Fruit fly (Drosophila melanogaster) whole organism, embryonic: ENCODE data around the gene heix.

Experiments used
- ATbp ChIP-seq: fragments of 200-800 bp; sonication (Bioruptor generic); optimal IDR thresholded peaks from 2 replicates; lab custom pipeline; 2017; ENCODE audit warnings: missing biosample characterization, mild to moderate bottlenecking, missing genetic modification characterization, missing genetic modification reagents
- CG1024 ChIP-seq: fragments of 200-800 bp; sonication (Bioruptor generic); IDR thresholded peaks from 2 replicates; pipeline ENCODE4 v1.3.6; 2022; ENCODE audit warnings: missing biosample characterization, missing genetic modification characterization
- CG10267 ChIP-seq: fragments of 200-800 bp; sonication (Bioruptor generic); optimal IDR thresholded peaks from 2 replicates; lab custom pipeline; 2018; ENCODE audit warnings: missing biosample characterization, mild to moderate bottlenecking, missing genetic modification characterization, moderate library complexity
- CG10274 ChIP-seq: fragments of 200-800 bp; sonication (Bioruptor generic); optimal IDR thresholded peaks from 3 replicates; lab custom pipeline; 2017; ENCODE audit warnings: missing biosample characterization, mild to moderate bottlenecking, missing genetic modification characterization
- CG10431 ChIP-seq: fragments of 200-800 bp; sonication (Bioruptor generic); optimal IDR thresholded peaks from 3 replicates; lab custom pipeline; 2018; ENCODE audit warnings: missing biosample characterization, mild to moderate bottlenecking, missing genetic modification characterization
- CG10462 ChIP-seq: fragments of 200-800 bp; sonication (Bioruptor generic); optimal IDR thresholded peaks from 2 replicates; lab custom pipeline; 2016; ENCODE audit warnings: missing biosample characterization, missing genetic modification characterization
- CG11560 ChIP-seq: fragments of 200-800 bp; sonication (Bioruptor generic); IDR thresholded peaks from 3 replicates; pipeline ENCODE4 v1.3.6; 2022; ENCODE audit warnings: missing biosample characterization, missing genetic modification characterization
- CG12236 ChIP-seq: fragments of 200-800 bp; sonication (Bioruptor generic); optimal IDR thresholded peaks from 2 replicates; lab custom pipeline; 2016; ENCODE audit warnings: missing biosample characterization, missing genetic modification characterization
- CG1233 ChIP-seq: fragments of 200-800 bp; sonication (Bioruptor generic); optimal IDR thresholded peaks from 4 replicates; lab custom pipeline; 2018; ENCODE audit warnings: missing biosample characterization, mild to moderate bottlenecking, missing genetic modification characterization
- CG12942 ChIP-seq: fragments of 200-800 bp; sonication (Bioruptor generic); optimal IDR thresholded peaks from 3 replicates; lab custom pipeline; 2016; ENCODE audit warnings: missing biosample characterization, missing genetic modification characterization
- CG18476 ChIP-seq: fragments of 200-800 bp; sonication (Bioruptor generic); optimal IDR thresholded peaks from 2 replicates; lab custom pipeline; 2016; ENCODE audit warnings: missing biosample characterization, mild to moderate bottlenecking, missing genetic modification characterization
- CG2712 ChIP-seq: fragments of 200-800 bp; optimal IDR thresholded peaks from 3 replicates; lab custom pipeline; 2019; ENCODE audit warnings: missing biosample characterization, mild to moderate bottlenecking, missing genetic modification characterization, moderate library complexity
- CG34224 ChIP-seq: fragments of 200-800 bp; sonication (Bioruptor generic); IDR thresholded peaks from 3 replicates; pipeline ENCODE4 v1.3.6; 2022; ENCODE audit warnings: missing biosample characterization, missing genetic modification characterization; ENCODE audit not compliant: partially characterized antibody
- CG34422 ChIP-seq: fragments of 200-800 bp; sonication (Bioruptor generic); IDR thresholded peaks from 3 replicates; pipeline ENCODE4 v1.3.6; 2022; ENCODE audit warnings: missing biosample characterization, missing genetic modification characterization
- CG4360 ChIP-seq: fragments of 200-800 bp; sonication (Bioruptor generic); IDR thresholded peaks from 2 replicates; pipeline ENCODE4 v1.3.6; 2022; ENCODE audit warnings: missing biosample characterization, missing genetic modification characterization
- CG7556 ChIP-seq: fragments of 200-800 bp; sonication (Bioruptor generic); optimal IDR thresholded peaks from 2 replicates; lab custom pipeline; 2017; ENCODE audit warnings: missing biosample characterization, mild to moderate bottlenecking, missing genetic modification characterization
- CG7839 ChIP-seq: fragments of 200-800 bp; sonication (Bioruptor generic); optimal IDR thresholded peaks from 3 replicates; lab custom pipeline; 2018; ENCODE audit warnings: missing biosample characterization, mild to moderate bottlenecking, missing genetic modification characterization, moderate library complexity
- CG8765 ChIP-seq: fragments of 200-800 bp; sonication (Bioruptor generic); IDR thresholded peaks from 2 replicates; pipeline ENCODE4 v1.3.6; 2022; ENCODE audit warnings: missing biosample characterization, missing genetic modification characterization
- CG9932 ChIP-seq: fragments of 200-800 bp; sonication (Bioruptor generic); IDR thresholded peaks from 2 replicates; pipeline ENCODE4 v1.3.6; 2022; ENCODE audit warnings: missing biosample characterization, missing genetic modification characterization
- Doc2 ChIP-seq: fragments of 200-800 bp; sonication (Bioruptor generic); IDR thresholded peaks from 2 replicates; pipeline ENCODE4 v1.3.6; 2022; ENCODE audit warnings: missing biosample characterization, missing genetic modification characterization
- H2.0 ChIP-seq: fragments of 200-800 bp; sonication (Bioruptor generic); IDR thresholded peaks from 2 replicates; pipeline ENCODE4 v1.3.6; 2022; ENCODE audit warnings: missing biosample characterization, missing genetic modification characterization
- HLH3B ChIP-seq: fragments of 200-800 bp; sonication (Bioruptor generic); IDR thresholded peaks from 2 replicates; pipeline ENCODE4 v1.3.6; 2022; ENCODE audit warnings: missing biosample characterization, missing genetic modification characterization
- MBD-R2 ChIP-seq: fragments of 200-800 bp; sonication (Bioruptor generic); IDR thresholded peaks from 2 replicates; pipeline ENCODE4 v1.3.6; 2022; ENCODE audit warnings: missing biosample characterization, missing genetic modification characterization
- Max ChIP-seq: fragments of 200-800 bp; sonication (Bioruptor generic); optimal IDR thresholded peaks from 2 replicates; lab custom pipeline; 2016; ENCODE audit warnings: missing biosample characterization, mild to moderate bottlenecking, missing genetic modification characterization
- NC2β ChIP-seq: fragments of 200-800 bp; sonication (Bioruptor generic); optimal IDR thresholded peaks from 2 replicates; lab custom pipeline; 2016; ENCODE audit warnings: missing biosample characterization, missing genetic modification characterization
- NFAT ChIP-seq: fragments of 200-800 bp; sonication (Bioruptor generic); IDR thresholded peaks from 2 replicates; pipeline ENCODE4 v1.3.6; 2022; ENCODE audit warnings: missing biosample characterization, missing genetic modification characterization
- Nf-YA ChIP-seq: fragments of 200-800 bp; sonication (Bioruptor generic); IDR thresholded peaks from 2 replicates; pipeline ENCODE4 v1.3.6; 2022; ENCODE audit warnings: missing biosample characterization, missing genetic modification characterization
- Side ChIP-seq: fragments of 200-800 bp; sonication (Bioruptor generic); optimal IDR thresholded peaks from 2 replicates; lab custom pipeline; 2016; ENCODE audit warnings: missing biosample characterization, missing genetic modification characterization
- Sox102F ChIP-seq: fragments of 200-800 bp; sonication (Bioruptor generic); optimal IDR thresholded peaks from 2 replicates; lab custom pipeline; 2018; ENCODE audit warnings: missing biosample characterization, mild to moderate bottlenecking, missing genetic modification characterization, moderate library complexity
- ato ChIP-seq: fragments of 200-800 bp; sonication (Bioruptor generic); IDR thresholded peaks from 2 replicates; pipeline ENCODE4 v1.3.6; 2022; ENCODE audit warnings: missing biosample characterization, missing genetic modification characterization; ENCODE audit not compliant: partially characterized antibody
- btn ChIP-seq: fragments of 200-800 bp; sonication (Bioruptor generic); optimal IDR thresholded peaks from 2 replicates; lab custom pipeline; 2016; ENCODE audit warnings: missing biosample characterization, missing genetic modification characterization
- cas ChIP-seq: fragments of 200-800 bp; sonication (Bioruptor generic); IDR thresholded peaks from 2 replicates; pipeline ENCODE4 v1.3.6; 2022; ENCODE audit warnings: missing biosample characterization, missing genetic modification characterization
- chinmo ChIP-seq: fragments of 200-800 bp; sonication (Bioruptor generic); IDR thresholded peaks from 4 replicates; pipeline ENCODE4 v1.3.6; 2022; ENCODE audit warnings: missing biosample characterization, missing genetic modification characterization; ENCODE audit not compliant: partially characterized antibody
- crc ChIP-seq: fragments of 200-800 bp; sonication (Bioruptor generic); optimal IDR thresholded peaks from 2 replicates; lab custom pipeline; 2016; ENCODE audit warnings: missing biosample characterization, missing genetic modification characterization
- croc ChIP-seq: fragments of 200-800 bp; sonication (Bioruptor generic); conservative IDR thresholded peaks from 3 replicates; pipeline ENCODE4 v1.3.6; 2022; ENCODE audit warnings: missing biosample characterization, missing genetic modification characterization
- crol ChIP-seq: fragments of 200-800 bp; sonication (Bioruptor generic); IDR thresholded peaks from 2 replicates; pipeline ENCODE4 v1.3.6; 2022; ENCODE audit warnings: missing biosample characterization, missing genetic modification characterization
- da ChIP-seq: fragments of 200-800 bp; sonication (Bioruptor generic); optimal IDR thresholded peaks from 2 replicates; lab custom pipeline; 2016; ENCODE audit warnings: missing biosample characterization, missing genetic modification characterization
- fd102C ChIP-seq: fragments of 200-800 bp; sonication (Bioruptor generic); optimal IDR thresholded peaks from 2 replicates; lab custom pipeline; 2018; ENCODE audit warnings: missing biosample characterization, mild to moderate bottlenecking, missing genetic modification characterization, moderate library complexity
- gt ChIP-seq: fragments of 200-800 bp; sonication (Bioruptor generic); IDR thresholded peaks from 2 replicates; pipeline ENCODE4 v1.3.6; 2022; ENCODE audit warnings: missing biosample characterization, missing genetic modification characterization
- her ChIP-seq: fragments of 200-800 bp; sonication (Bioruptor generic); optimal IDR thresholded peaks from 2 replicates; lab custom pipeline; 2016; ENCODE audit warnings: missing biosample characterization, missing genetic modification characterization
- ind ChIP-seq: fragments of 200-800 bp; sonication (Bioruptor generic); optimal IDR thresholded peaks from 3 replicates; lab custom pipeline; 2016; ENCODE audit warnings: missing biosample characterization, missing genetic modification characterization
- insv ChIP-seq, 2 experiments: fragments of 200-800 bp; sonication (Bioruptor generic); optimal IDR thresholded peaks; 3 replicates each; lab custom pipeline; 2016 to 2018; ENCODE audit warnings: missing biosample characterization in 2 of 2, missing genetic modification characterization in 2 of 2
- lov ChIP-seq, 2 experiments: fragments of 200-800 bp in 1 of 2; fragments of >200 bp in 1 of 2; sonication (Bioruptor generic) in 1 of 2; IDR thresholded peaks in 1 of 2; optimal IDR thresholded peaks in 1 of 2; 2 replicates in 1 of 2; 3 replicates in 1 of 2; pipeline versions ENCODE4 v1.3.6 to Lab custom; 2017 to 2022; ENCODE audit warnings: missing biosample characterization in 1 of 2, missing genetic modification characterization in 1 of 2
- mld ChIP-seq: fragments of 200-800 bp; sonication (Bioruptor generic); IDR thresholded peaks from 3 replicates; pipeline ENCODE4 v1.3.6; 2022; ENCODE audit warnings: missing biosample characterization, missing genetic modification characterization; ENCODE audit not compliant: partially characterized antibody
- oc ChIP-seq: fragments of 200-800 bp; sonication (Bioruptor generic); optimal IDR thresholded peaks from 2 replicates; lab custom pipeline; 2018; ENCODE audit warnings: missing biosample characterization, mild to moderate bottlenecking, missing genetic modification characterization, moderate library complexity
- peb ChIP-seq: fragments of 200-800 bp; sonication (Bioruptor generic); IDR thresholded peaks from 2 replicates; pipeline ENCODE4 v1.3.6; 2022; ENCODE audit warnings: missing biosample characterization, missing genetic modification characterization
- schlank ChIP-seq: fragments of 200-800 bp; sonication (Bioruptor generic); optimal IDR thresholded peaks from 2 replicates; lab custom pipeline; 2018; ENCODE audit warnings: missing biosample characterization, mild to moderate bottlenecking, missing genetic modification characterization
- shn ChIP-seq: fragments of 200-800 bp; sonication (Bioruptor generic); optimal IDR thresholded peaks from 3 replicates; lab custom pipeline; 2016; ENCODE audit warnings: missing biosample characterization, missing genetic modification characterization
- sna ChIP-seq: fragments of 200-800 bp; sonication (Bioruptor generic); IDR thresholded peaks from 2 replicates; pipeline ENCODE4 v1.3.6; 2022; ENCODE audit warnings: missing biosample characterization, missing genetic modification characterization; ENCODE audit not compliant: partially characterized antibody
- sug ChIP-seq: fragments of 200-800 bp; optimal IDR thresholded peaks from 2 replicates; lab custom pipeline; 2019; ENCODE audit warnings: missing biosample characterization, mild to moderate bottlenecking, missing genetic modification characterization, moderate library complexity
- vnd ChIP-seq: fragments of 200-800 bp; sonication (Bioruptor generic); IDR thresholded peaks from 3 replicates; pipeline ENCODE4 v1.3.6; 2022; ENCODE audit warnings: missing biosample characterization, missing genetic modification characterization; ENCODE audit not compliant: partially characterized antibody

Gene heix

dm6 chr2L:16281419-16282076, 18.1 kb downstream of the heix start (continued):
- no peak for TF ChIP-seq Nf-YA (GFP tag; lab: Robert Waterston, UW)
- TF ChIP-seq CG34224: no peak
- TF ChIP-seq ato (GFP tag; lab: Robert Waterston, UW): no peak
- no peak for TF ChIP-seq her (GFP tag; lab: Kevin White, UChicago)
- no peak for TF ChIP-seq insv (GFP tag; optimal IDR thresholded peaks at IDR 0.05; lab: Kevin White, UChicago)
- TF ChIP-seq chinmo (GFP tag; lab: Robert Waterston, UW): no peak
- TF ChIP-seq shn (GFP tag; lab: Kevin White, UChicago): no peak
- TF ChIP-seq sug (tag; lab: Kevin White, UChicago): no peak
- peak; percentile 8 for TF ChIP-seq CG10267 (tag; lab: Kevin White, UChicago)
- TF ChIP-seq ATbp: no peak
- TF ChIP-seq CG7839 (tag; lab: Kevin White, UChicago): peak; percentile 14
- TF ChIP-seq CG34422: no peak
- no peak for TF ChIP-seq ind
- TF ChIP-seq CG10431 (GFP tag; lab: Kevin White, UChicago): no peak
- TF ChIP-seq CG10462 (GFP tag; lab: Kevin White, UChicago): no peak
- TF ChIP-seq vnd (GFP tag; lab: Robert Waterston, UW): no peak
- TF ChIP-seq CG11560: no peak
- TF ChIP-seq CG2712 (tag; lab: Kevin White, UChicago): peak; percentile 29
- TF ChIP-seq HLH3B (GFP tag; lab: Robert Waterston, UW): no peak
- TF ChIP-seq CG18476 (GFP tag; lab: Kevin White, UChicago): no peak
- TF ChIP-seq schlank: no peak
- TF ChIP-seq oc: no peak
- TF ChIP-seq gt (GFP tag; lab: Robert Waterston, UW): no peak
- no peak for TF ChIP-seq cas (GFP tag; lab: Robert Waterston, UW)
- TF ChIP-seq Doc2 (GFP tag; lab: Robert Waterston, UW): no peak
- TF ChIP-seq Side (GFP tag; lab: Kevin White, UChicago): no peak
- no peak for TF ChIP-seq NC2β (GFP tag; lab: Kevin White, UChicago)
- TF ChIP-seq crc: no peak
- TF ChIP-seq da (GFP tag; lab: Kevin White, UChicago): no peak
- no peak for TF ChIP-seq fd102C (GFP tag; lab: Kevin White, UChicago)
- no peak for TF ChIP-seq btn
- no peak for TF ChIP-seq lov (optimal IDR thresholded peaks at IDR 0.05; lab: Kevin White, UChicago)
- TF ChIP-seq lov (GFP tag; IDR thresholded peaks at IDR 0.05; lab: Robert Waterston, UW): no peak
- no peak for TF ChIP-seq croc
- TF ChIP-seq CG7556 (GFP tag; lab: Kevin White, UChicago): peak; percentile 13
- no peak for TF ChIP-seq Sox102F
- no peak for TF ChIP-seq MBD-R2 (GFP tag; lab: Robert Waterston, UW)
- no peak for TF ChIP-seq CG1233
- TF ChIP-seq CG4360 (GFP tag; lab: Robert Waterston, UW): peak; percentile 65
- no peak for TF ChIP-seq CG12942 (GFP tag; lab: Kevin White, UChicago)
- TF ChIP-seq CG12236: no peak
- peak; percentile 83 for TF ChIP-seq crol (GFP tag; lab: Robert Waterston, UW)
- no peak for TF ChIP-seq CG9932 (GFP tag; lab: Robert Waterston, UW)
- TF ChIP-seq peb (GFP tag; lab: Robert Waterston, UW): no peak
- TF ChIP-seq CG10274 (GFP tag; lab: Kevin White, UChicago): no peak
- no peak for TF ChIP-seq CG8765
- TF ChIP-seq mld (GFP tag; lab: Robert Waterston, UW): no peak
- no peak for TF ChIP-seq sna (GFP tag; lab: Robert Waterston, UW)
- TF ChIP-seq H2.0 (GFP tag; lab: Robert Waterston, UW): no peak
- no peak for TF ChIP-seq NFAT (GFP tag; lab: Robert Waterston, UW)
- TF ChIP-seq Max: no peak
- no peak for TF ChIP-seq CG1024 (GFP tag; lab: Robert Waterston, UW)
